Worm (Caenorhabditis elegans): ENCODE measurements around the gene T27D12.6.

Gene T27D12.6

DNA sequence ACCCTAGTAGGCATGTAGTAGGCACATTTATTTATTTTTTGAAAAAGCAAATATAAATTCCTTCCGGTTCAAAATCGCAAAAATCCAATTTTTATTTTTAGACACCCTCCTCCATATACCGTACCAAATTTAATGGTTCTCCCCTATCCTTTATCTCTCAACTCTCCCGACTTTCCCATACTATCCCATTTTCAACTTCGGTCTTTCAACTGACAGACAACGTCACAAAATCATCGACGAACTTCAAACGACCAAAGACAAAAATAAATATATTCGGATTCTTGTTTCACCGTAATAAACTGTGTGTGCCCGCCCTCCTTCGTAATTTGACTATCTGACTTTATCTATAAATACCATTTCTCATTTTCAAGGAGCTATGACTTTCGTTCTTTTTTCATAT lies at the start of gene T27D12.6:
Gene T27D12.6, plus strand, starts transcription at position 301 of the 400 bp plus-strand sequence.
- TF ChIP-seq hlh-15 (tag; optimal IDR thresholded peaks at IDR 0.05) (no peak), sox-2 (GFP tag; IDR thresholded peaks at IDR 0.05) (no peak), elt-4 (tag; optimal IDR thresholded peaks at IDR 0.05) (no peak), unc-3 (GFP tag; conservative IDR thresholded peaks at IDR 0.05) (no peak), unc-3 (tag; optimal IDR thresholded peaks at IDR 0.05) (no peak), ceh-6 (GFP tag; optimal IDR thresholded peaks at IDR 0.05) (no peak), ceh-45 (GFP tag; IDR thresholded peaks at IDR 0.05) (no peak), C08G9.2 (tag; optimal IDR thresholded peaks at IDR 0.05) (no peak), ztf-16 (tag; optimal IDR thresholded peaks at IDR 0.05) (no peak), F13H6.1 (tag; optimal IDR thresholded peaks at IDR 0.05) (no peak), ceh-14 (tag; optimal IDR thresholded peaks at IDR 0.05) (no peak), dve-1 (tag; optimal IDR thresholded peaks at IDR 0.05) (no peak), ref-2 (tag; optimal IDR thresholded peaks at IDR 0.05) (no peak), elt-2 (tag; optimal IDR thresholded peaks at IDR 0.05) (no peak), pqm-1 (tag; optimal IDR thresholded peaks at IDR 0.05) (no peak), Y22D7AL.16 (tag; optimal IDR thresholded peaks at IDR 0.05) (no peak), pros-1 (tag; optimal IDR thresholded peaks at IDR 0.05) (no peak)

DNA sequence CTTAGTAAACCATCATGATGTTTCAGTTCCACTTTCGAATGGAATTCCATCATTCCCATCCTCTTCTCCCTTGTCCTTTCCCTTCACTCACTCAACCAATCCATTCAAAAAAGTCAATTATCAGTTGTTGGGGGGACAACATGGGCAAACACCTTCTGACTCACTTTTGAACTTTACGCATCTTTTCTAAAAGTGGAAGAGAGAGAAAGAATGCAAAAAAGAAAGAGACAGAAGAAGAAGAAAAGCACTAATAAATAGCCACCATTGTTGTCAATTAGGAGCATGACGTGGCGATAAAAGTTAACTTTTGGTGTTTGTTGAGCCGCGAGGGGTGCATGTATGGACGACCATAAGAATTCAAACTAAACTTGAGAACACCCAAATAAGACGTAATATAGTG lies 47.3 kb upstream of the T27D12.6 start:
- TF ChIP-seq dmd-4 (tag; optimal IDR thresholded peaks at IDR 0.05; ENCODE audit: borderline replicate concordance): no peak

DNA sequence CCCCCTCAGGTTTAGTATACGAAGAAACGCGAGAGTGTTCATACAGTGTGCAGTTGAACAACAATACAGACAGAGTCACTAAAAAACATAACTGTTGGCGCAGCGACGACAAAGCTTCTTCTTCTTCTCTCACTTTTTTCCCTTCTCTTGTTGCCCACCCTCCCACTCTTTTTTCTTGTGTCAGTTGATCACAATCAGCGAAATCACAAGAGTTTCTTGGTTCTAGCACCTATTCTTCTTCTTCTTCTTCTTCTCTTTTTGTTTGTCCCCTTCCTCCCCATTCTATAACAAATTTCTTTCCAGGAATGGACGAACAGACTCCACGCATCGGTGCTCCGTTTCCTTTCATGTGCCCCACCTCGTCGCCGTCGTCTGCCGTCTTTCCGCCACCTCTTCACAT lies 44.9 kb upstream of the T27D12.6 start, which contains the start of gene F43G6.4:
Gene F43G6.4, plus strand, starts transcription at position 301 of the 400 bp plus-strand sequence.
- no peak for TF ChIP-seq dve-1 (tag; optimal IDR thresholded peaks at IDR 0.05)
- TF ChIP-seq Y22D7AL.16 (tag; optimal IDR thresholded peaks at IDR 0.05): no peak
- TF ChIP-seq mec-3 (tag; optimal IDR thresholded peaks at IDR 0.05; ENCODE audit: borderline replicate concordance): no peak
- TF ChIP-seq odd-2 (tag; optimal IDR thresholded peaks at IDR 0.05): no peak
- no peak for TF ChIP-seq F13H6.1 (tag; optimal IDR thresholded peaks at IDR 0.05)
- TF ChIP-seq K02D7.2 (tag; optimal IDR thresholded peaks at IDR 0.05): no peak
- no peak for TF ChIP-seq elt-2 (tag; optimal IDR thresholded peaks at IDR 0.05)
- TF ChIP-seq ztf-16 (tag; optimal IDR thresholded peaks at IDR 0.05): no peak
- no peak for TF ChIP-seq unc-42 (tag; optimal IDR thresholded peaks at IDR 0.05)
- no peak for TF ChIP-seq ceh-24 (tag; optimal IDR thresholded peaks at IDR 0.05)
- no peak for TF ChIP-seq nhr-232 (tag; optimal IDR thresholded peaks at IDR 0.05)
- no peak for TF ChIP-seq ceh-22 (tag; optimal IDR thresholded peaks at IDR 0.05)
- TF ChIP-seq nhr-11 (tag; optimal IDR thresholded peaks at IDR 0.05): no peak
- no peak for TF ChIP-seq ceh-14 (tag; optimal IDR thresholded peaks at IDR 0.05)
- no peak for TF ChIP-seq ceh-9 (tag; optimal IDR thresholded peaks at IDR 0.05)
- TF ChIP-seq ets-4 (tag; optimal IDR thresholded peaks at IDR 0.05): no peak
- TF ChIP-seq ttx-3 (tag; optimal IDR thresholded peaks at IDR 0.05): no peak
- TF ChIP-seq unc-55 (GFP tag; optimal IDR thresholded peaks at IDR 0.05): no peak
- TF ChIP-seq zip-5 (tag; optimal IDR thresholded peaks at IDR 0.05): no peak
- TF ChIP-seq hlh-13 (GFP tag; optimal IDR thresholded peaks at IDR 0.05): no peak

DNA sequence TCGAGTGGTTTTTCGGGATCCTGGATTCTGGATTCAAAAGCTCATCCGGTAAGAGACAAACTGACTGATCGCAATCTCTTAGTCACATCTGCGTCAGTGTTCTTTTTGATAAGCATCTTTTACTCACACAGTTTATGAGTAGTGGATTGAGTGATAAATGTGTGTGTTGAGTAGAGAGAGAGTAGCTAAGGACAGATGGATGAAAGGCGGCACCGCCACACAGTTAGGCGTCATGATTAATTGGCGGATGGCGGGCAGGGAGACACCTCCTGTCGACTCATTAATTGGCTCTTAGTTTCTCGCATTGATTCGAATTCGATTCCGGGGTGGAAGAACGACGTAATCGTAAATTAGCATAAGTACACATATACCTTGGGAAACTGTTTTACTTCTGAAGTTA lies 40.9 kb upstream of the T27D12.6 start:
- TF ChIP-seq ceh-18 (tag; optimal IDR thresholded peaks at IDR 0.05) (no peak), ceh-2 (tag; optimal IDR thresholded peaks at IDR 0.05) (no peak), F13H6.1 (tag; optimal IDR thresholded peaks at IDR 0.05) (no peak), dmd-4 (tag; optimal IDR thresholded peaks at IDR 0.05; ENCODE audit: borderline replicate concordance) (no peak), unc-86 (tag; optimal IDR thresholded peaks at IDR 0.05) (no peak), unc-3 (GFP tag; conservative IDR thresholded peaks at IDR 0.05) (no peak), unc-3 (tag; optimal IDR thresholded peaks at IDR 0.05) (no peak), ets-4 (tag; optimal IDR thresholded peaks at IDR 0.05) (no peak), sdc-2 (tag; optimal IDR thresholded peaks at IDR 0.05) (no peak), hlh-13 (GFP tag; optimal IDR thresholded peaks at IDR 0.05) (no peak), pha-2 (tag; optimal IDR thresholded peaks at IDR 0.05) (no peak)

All from whole organism, late embryonic.